Fruit fly (Drosophila melanogaster): ENCODE results near the gene Appl.

Gene Appl

DNA sequence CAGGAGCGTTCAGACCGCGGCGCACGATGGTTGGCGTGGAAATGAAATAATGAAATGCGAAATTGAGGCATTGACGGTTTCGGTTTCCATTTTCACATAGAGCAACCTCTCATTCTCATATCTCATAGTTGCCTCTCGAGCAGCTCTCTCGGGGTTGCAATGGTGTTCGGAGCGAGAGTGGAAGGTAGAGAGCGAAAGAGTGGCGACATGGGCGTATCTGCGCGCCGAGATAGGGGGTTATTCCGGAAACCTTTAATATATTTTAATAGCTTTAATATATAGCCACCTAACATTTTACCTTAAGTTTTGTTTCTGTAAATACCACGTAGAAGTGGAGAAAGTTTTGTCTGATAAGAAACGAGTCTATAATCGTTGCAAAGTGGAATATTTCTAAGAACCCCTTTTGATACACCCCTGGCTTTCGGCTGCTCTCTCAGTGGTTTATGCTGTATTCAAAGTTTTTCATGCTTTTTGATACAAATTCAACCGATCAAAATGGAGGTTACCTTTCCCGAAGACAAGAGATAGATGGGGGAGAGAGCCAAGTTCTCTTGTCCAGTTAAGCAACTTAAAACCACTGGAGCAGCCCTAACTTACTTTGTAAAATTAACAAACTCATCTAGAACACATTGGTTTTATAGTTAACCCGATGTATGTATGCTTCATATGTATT lies 7.0 kb upstream of the Appl start, which contains the start of gene elav (continued):
- TF ChIP-seq CG6163 (GFP tag; IDR thresholded peaks at IDR 0.05) (peak; percentile 98), Hr39 (GFP tag; optimal IDR thresholded peaks at IDR 0.05) (peak; percentile 96), vri (GFP tag; optimal IDR thresholded peaks at IDR 0.05) (peak; percentile 97), lz (GFP tag; optimal IDR thresholded peaks at IDR 0.05) (peak; percentile 98), CG11902 (GFP tag; optimal IDR thresholded peaks at IDR 0.05) (peak; percentile 95), net (GFP tag; optimal IDR thresholded peaks at IDR 0.05) (peak; percentile 98), fd59A (GFP tag; optimal IDR thresholded peaks at IDR 0.05) (peak; percentile 97), achi (GFP tag; optimal IDR thresholded peaks at IDR 0.05) (peak; percentile 97), fd85E (GFP tag; optimal IDR thresholded peaks at IDR 0.05) (peak; percentile 94), CG31627 (GFP tag; optimal IDR thresholded peaks at IDR 0.05) (peak; percentile 97), Ets21C (GFP tag; optimal IDR thresholded peaks at IDR 0.05) (peak; percentile 95), Hr4 (GFP tag; optimal IDR thresholded peaks at IDR 0.05) (peak; percentile 98), CG1621 (tag; optimal IDR thresholded peaks at IDR 0.05) (peak; percentile 94), CG34406 (GFP tag; optimal IDR thresholded peaks at IDR 0.05) (peak; percentile 97), CG6792 (GFP tag; optimal IDR thresholded peaks at IDR 0.05) (peak; percentile 98), CG3032 (tag; optimal IDR thresholded peaks at IDR 0.05) (peak; percentile 98), Smox (GFP tag; optimal IDR thresholded peaks at IDR 0.05) (peak; percentile 98), Ets96B (tag; optimal IDR thresholded peaks at IDR 0.05) (peak; percentile 97), Eip93F (GFP tag; optimal IDR thresholded peaks at IDR 0.05) (peak; percentile 96), Sox14 (GFP tag; optimal IDR thresholded peaks at IDR 0.05) (peak; percentile 98), Hr38 (GFP tag; optimal IDR thresholded peaks at IDR 0.05) (peak; percentile 13), CG6276 (GFP tag; optimal IDR thresholded peaks at IDR 0.05) (peak; percentile 98), dac (GFP tag; optimal IDR thresholded peaks at IDR 0.05) (peak; percentile 97), eg (GFP tag; IDR thresholded peaks at IDR 0.05) (peak; percentile 98), CG10631 (GFP tag; optimal IDR thresholded peaks at IDR 0.05) (peak; percentile 97), CG4318 (GFP tag; optimal IDR thresholded peaks at IDR 0.05) (peak; percentile 96), CG6808 (GFP tag; optimal IDR thresholded peaks at IDR 0.05) (peak; percentile 98), Met (GFP tag; optimal IDR thresholded peaks at IDR 0.05) (peak; percentile 99), Gug (GFP tag; IDR thresholded peaks at IDR 0.05) (peak; percentile 98), Sox102F (GFP tag; optimal IDR thresholded peaks at IDR 0.05) (peak; percentile 98), esn (GFP tag; optimal IDR thresholded peaks at IDR 0.05) (peak; percentile 98), CG7368 (GFP tag; optimal IDR thresholded peaks at IDR 0.05) (peak; percentile 96), salr (GFP tag; optimal IDR thresholded peaks at IDR 0.05) (peak; percentile 92 to 94), Sox15 (GFP tag; optimal IDR thresholded peaks at IDR 0.05) (peak; percentile 95), CG3919 (GFP tag; optimal IDR thresholded peaks at IDR 0.05) (peak; percentile 97), fkh (GFP tag; optimal IDR thresholded peaks at IDR 0.05) (peak; percentile 88)

DNA sequence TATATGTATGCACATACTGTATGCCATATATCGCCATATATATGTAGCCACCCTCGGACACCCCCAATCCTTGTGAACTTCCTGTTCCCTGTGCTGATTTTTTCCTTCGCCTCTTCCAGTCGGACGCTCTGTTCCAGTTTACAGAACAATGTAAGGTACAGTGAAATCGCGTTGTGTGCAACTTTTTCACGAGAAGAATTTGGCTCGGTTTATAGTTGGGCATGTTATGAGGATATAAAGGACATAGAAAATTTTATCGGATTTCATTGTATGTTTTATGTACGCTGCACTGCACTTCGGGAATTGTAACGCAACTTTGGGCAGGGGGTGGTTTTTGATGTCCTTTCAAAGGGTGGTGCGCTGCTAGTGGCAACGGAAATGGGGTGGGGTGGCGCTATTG lies 6.0 kb upstream of the Appl start:
- TF ChIP-seq CG32006 (GFP tag; optimal IDR thresholded peaks at IDR 0.05) = peak; percentile 10
- no peak for TF ChIP-seq Eip93F (GFP tag; optimal IDR thresholded peaks at IDR 0.05)
- TF ChIP-seq achi (GFP tag; optimal IDR thresholded peaks at IDR 0.05) = no peak
- TF ChIP-seq CG3032 (tag; optimal IDR thresholded peaks at IDR 0.05) = no peak
- TF ChIP-seq Eip78C (GFP tag) = peak; percentile 41
- peak; percentile 34; the same call in 1 of the 3 replicates for TF ChIP-seq CG6163 (GFP tag; IDR thresholded peaks at IDR 0.05)
- peak; percentile 23 for TF ChIP-seq esn (GFP tag; optimal IDR thresholded peaks at IDR 0.05)
- TF ChIP-seq dsx (GFP tag; optimal IDR thresholded peaks at IDR 0.05; ENCODE audit: poor library complexity, severe bottlenecking) = peak; percentile 39
- no peak for TF ChIP-seq fkh (GFP tag; optimal IDR thresholded peaks at IDR 0.05)
- TF ChIP-seq cyc (GFP tag; optimal IDR thresholded peaks at IDR 0.05) = no peak
- TF ChIP-seq salr (GFP tag; optimal IDR thresholded peaks at IDR 0.05) = no peak
- peak; percentile 11 for TF ChIP-seq CG3919 (GFP tag; optimal IDR thresholded peaks at IDR 0.05)

All from whole organism, prepupa.